Worm (Caenorhabditis elegans) whole organism, L4/young adult: ENCODE results near the gene B0495.7.

Experiments used
- W03F9.2 ChIP-seq: fragments of 150-350 bp; optimal IDR thresholded peaks from 2 replicates; lab custom pipeline; 2014; ENCODE audit warnings: missing biosample characterization, missing genetic modification characterization
- dao-5 ChIP-seq: sonication (generic microtip); optimal IDR thresholded peaks from 2 replicates; lab custom pipeline; 2016; ENCODE audit warnings: missing genotype, missing genetic modification characterization, moderate library complexity, missing compliant biosample characterization
- him-1 ChIP-seq: sonication (generic microtip); optimal IDR thresholded peaks from 2 replicates; lab custom pipeline; 2016; ENCODE audit warnings: missing genotype, missing genetic modification reagents, missing genetic modification characterization, missing compliant biosample characterization

B0495.7 gene

ce11 chrII:7697156-7697555 is 7.9 kb downstream of the B0495.7 start:
- TF ChIP-seq him-1 (tag; lab: Kevin White, UChicago) (no peak), W03F9.2 (no peak), dao-5 (tag; lab: Kevin White, UChicago) (no peak)

ce11 chrII:7695636-7696035 is 9.4 kb downstream of the B0495.7 start:
- TF ChIP-seq dao-5 (tag; lab: Kevin White, UChicago) (no peak), W03F9.2 (no peak), him-1 (tag; lab: Kevin White, UChicago) (no peak)

ce11 chrII:7694745-7695144 is 10.3 kb downstream of the B0495.7 start:
- TF ChIP-seq him-1 (tag; lab: Kevin White, UChicago): no peak
- TF ChIP-seq W03F9.2: no peak
- TF ChIP-seq dao-5 (tag; lab: Kevin White, UChicago): no peak

ce11 chrII:7693929-7694328 is 11.1 kb downstream of the B0495.7 start, which contains the start of gene nhx-2:
TSS of gene nhx-2 (minus strand) at chrII:7693957.
- no peak for TF ChIP-seq dao-5 (tag; lab: Kevin White, UChicago)
- TF ChIP-seq him-1 (tag; lab: Kevin White, UChicago): no peak
- no peak for TF ChIP-seq W03F9.2

ce11 chrII:7690384-7690783 is 14.6 kb downstream of the B0495.7 start, which contains the start of gene pid-1:
TSS of gene pid-1 (minus strand) at chrII:7690556.
- TF ChIP-seq W03F9.2 (no peak), dao-5 (tag; lab: Kevin White, UChicago) (no peak), him-1 (tag; lab: Kevin White, UChicago) (no peak)

- TF ChIP-seq W03F9.2: no peak
- no peak for TF ChIP-seq dao-5 (tag; lab: Kevin White, UChicago)
- no peak for TF ChIP-seq him-1 (tag; lab: Kevin White, UChicago)
Measured at ce11 chrII:7684589-7684988, 20.4 kb downstream of the B0495.7 start, which contains the start of gene F18A1.1. TSS of gene F18A1.1 (plus strand) at chrII:7684889.

- TF ChIP-seq W03F9.2 (no peak), dao-5 (tag; lab: Kevin White, UChicago) (no peak), him-1 (tag; lab: Kevin White, UChicago) (no peak)
Measured at ce11 chrII:7682488-7682887, 22.5 kb downstream of the B0495.7 start.

ce11 chrII:7681898-7682297 is 23.1 kb downstream of the B0495.7 start, which contains the start of gene lin-26:
TSS of gene lin-26 (plus strand) at chrII:7682198.
- TF ChIP-seq him-1 (tag; lab: Kevin White, UChicago) (no peak), W03F9.2 (no peak), dao-5 (tag; lab: Kevin White, UChicago) (no peak)

ce11 chrII:7679499-7680012 is 25.5 kb downstream of the B0495.7 start:
- no peak for TF ChIP-seq him-1 (tag; lab: Kevin White, UChicago)
- TF ChIP-seq dao-5 (tag; lab: Kevin White, UChicago): no peak
- no peak for TF ChIP-seq W03F9.2

- TF ChIP-seq dao-5 (tag; lab: Kevin White, UChicago): no peak
Measured at ce11 chrII:7678512-7678911, 26.5 kb downstream of the B0495.7 start.

- TF ChIP-seq him-1 (tag; lab: Kevin White, UChicago): no peak
- TF ChIP-seq W03F9.2: no peak
Measured at ce11 chrII:7676307-7676905, 28.6 kb downstream of the B0495.7 start.

- TF ChIP-seq W03F9.2: no peak
- TF ChIP-seq him-1 (tag; lab: Kevin White, UChicago): no peak
- TF ChIP-seq dao-5 (tag; lab: Kevin White, UChicago): no peak
Measured at ce11 chrII:7675752-7676151, 29.3 kb downstream of the B0495.7 start.

- TF ChIP-seq W03F9.2 (no peak), him-1 (tag; lab: Kevin White, UChicago) (no peak), dao-5 (tag; lab: Kevin White, UChicago) (no peak)
Measured at ce11 chrII:7671705-7672104, 33.3 kb downstream of the B0495.7 start, which contains the start of gene lir-1. TSS of gene lir-1 (plus strand) at chrII:7672005.

- TF ChIP-seq him-1 (tag; lab: Kevin White, UChicago) (no peak), dao-5 (tag; lab: Kevin White, UChicago) (no peak), W03F9.2 (no peak)
Measured at ce11 chrII:7670039-7670438, 35.0 kb downstream of the B0495.7 start.

- no peak for TF ChIP-seq him-1 (tag; lab: Kevin White, UChicago)
- no peak for TF ChIP-seq W03F9.2
- TF ChIP-seq dao-5 (tag; lab: Kevin White, UChicago): no peak
Measured at ce11 chrII:7669409-7669808, 35.6 kb downstream of the B0495.7 start.
